Fruit fly (Drosophila melanogaster) whole organism, embryonic: ENCODE data around the gene Claspin.

Experiments
- Aef1 ChIP-seq: fragments of 200-800 bp; sonication (Bioruptor generic); IDR thresholded peaks from 3 replicates; pipeline ENCODE4 v1.3.6; 2022; ENCODE audit warnings: missing biosample characterization, missing genetic modification characterization
- CG10321 ChIP-seq: fragments of 200-800 bp; sonication (Bioruptor generic); IDR thresholded peaks from 2 replicates; pipeline ENCODE4 v1.3.6; 2022; ENCODE audit warnings: missing biosample characterization, missing genetic modification characterization
- CG10366 ChIP-seq: fragments of 200-800 bp; sonication (Bioruptor generic); IDR thresholded peaks from 2 replicates; pipeline ENCODE4 v1.3.6; 2022; ENCODE audit warnings: missing biosample characterization, missing genetic modification characterization
- CG10431 ChIP-seq: fragments of 200-800 bp; sonication (Bioruptor generic); optimal IDR thresholded peaks from 3 replicates; lab custom pipeline; 2018; ENCODE audit warnings: missing biosample characterization, mild to moderate bottlenecking, missing genetic modification characterization
- CG11696 ChIP-seq: fragments of 200-800 bp; sonication (Bioruptor generic); IDR thresholded peaks from 2 replicates; pipeline ENCODE4 v1.3.6; 2022; ENCODE audit warnings: missing biosample characterization, missing genetic modification characterization
- CG12155 ChIP-seq: fragments of 200-800 bp; sonication (Bioruptor generic); optimal IDR thresholded peaks from 3 replicates; lab custom pipeline; 2016; ENCODE audit warnings: missing biosample characterization, missing genetic modification characterization
- CG12391 ChIP-seq: fragments of 200-800 bp; sonication (Bioruptor generic); optimal IDR thresholded peaks from 3 replicates; lab custom pipeline; 2018; ENCODE audit warnings: missing biosample characterization, mild to moderate bottlenecking, missing genetic modification characterization, moderate library complexity
- CG14014 ChIP-seq: fragments of 200-800 bp; sonication (Bioruptor generic); IDR thresholded peaks from 2 replicates; pipeline ENCODE4 v1.3.6; 2022; ENCODE audit warnings: missing biosample characterization, missing genetic modification characterization
- CG15696 ChIP-seq: fragments of 200-800 bp; sonication (Bioruptor generic); optimal IDR thresholded peaks from 2 replicates; lab custom pipeline; 2019; ENCODE audit warnings: missing biosample characterization, mild to moderate bottlenecking, missing genetic modification characterization, moderate library complexity
- CG1647 ChIP-seq: fragments of 200-800 bp; sonication (Bioruptor generic); optimal IDR thresholded peaks from 3 replicates; lab custom pipeline; 2016; ENCODE audit warnings: missing biosample characterization, missing genetic modification characterization
- CG2129 ChIP-seq: fragments of 200-800 bp; sonication (Bioruptor generic); IDR thresholded peaks from 2 replicates; pipeline ENCODE4 v1.3.6; 2022; ENCODE audit warnings: missing biosample characterization, missing genetic modification characterization; ENCODE audit not compliant: partially characterized antibody
- CG2678 ChIP-seq: fragments of 200-800 bp; sonication (Bioruptor generic); optimal IDR thresholded peaks from 3 replicates; lab custom pipeline; 2019; ENCODE audit warnings: missing biosample characterization, mild to moderate bottlenecking, missing genetic modification characterization, moderate library complexity
- CG30020 ChIP-seq: fragments of 200-800 bp; optimal IDR thresholded peaks from 2 replicates; lab custom pipeline; 2019; ENCODE audit warnings: missing biosample characterization, mild to moderate bottlenecking, missing genetic modification characterization, moderate library complexity
- CG31441 ChIP-seq: fragments of 200-800 bp; sonication (Bioruptor generic); IDR thresholded peaks from 2 replicates; pipeline ENCODE4 v1.3.6; 2022; ENCODE audit warnings: missing biosample characterization, missing genetic modification characterization
- CG32532 ChIP-seq: fragments of 200-800 bp; sonication (Bioruptor generic); IDR thresholded peaks from 2 replicates; pipeline ENCODE4 v1.3.6; 2022; ENCODE audit warnings: missing biosample characterization, missing genetic modification characterization
- CG32772 ChIP-seq: fragments of 200-800 bp; sonication (Bioruptor generic); IDR thresholded peaks from 2 replicates; pipeline ENCODE4 v1.3.6; 2022; ENCODE audit warnings: missing biosample characterization, missing genetic modification characterization
- CG33557 ChIP-seq: fragments of 200-800 bp; sonication (Bioruptor generic); optimal IDR thresholded peaks from 2 replicates; lab custom pipeline; 2019; ENCODE audit warnings: missing biosample characterization, mild to moderate bottlenecking, missing genetic modification characterization, moderate library complexity
- CG3407 ChIP-seq: fragments of 200-800 bp; sonication (Bioruptor generic); optimal IDR thresholded peaks from 2 replicates; lab custom pipeline; 2018; ENCODE audit warnings: missing biosample characterization, mild to moderate bottlenecking, missing genetic modification characterization
- CG34224 ChIP-seq: fragments of 200-800 bp; sonication (Bioruptor generic); IDR thresholded peaks from 3 replicates; pipeline ENCODE4 v1.3.6; 2022; ENCODE audit warnings: missing biosample characterization, missing genetic modification characterization; ENCODE audit not compliant: partially characterized antibody
- CG4328 ChIP-seq: fragments of 200-800 bp; sonication (Bioruptor generic); optimal IDR thresholded peaks from 3 replicates; lab custom pipeline; 2017; ENCODE audit warnings: missing biosample characterization, missing genetic modification reagents, missing genetic modification characterization
- CG4360 ChIP-seq: fragments of 200-800 bp; sonication (Bioruptor generic); IDR thresholded peaks from 2 replicates; pipeline ENCODE4 v1.3.6; 2022; ENCODE audit warnings: missing biosample characterization, missing genetic modification characterization
- CG4617 ChIP-seq: fragments of 200-800 bp; sonication (Bioruptor generic); optimal IDR thresholded peaks from 3 replicates; lab custom pipeline; 2016; ENCODE audit warnings: missing biosample characterization, missing genetic modification characterization, borderline replicate concordance
- CG7357 ChIP-seq: fragments of 200-800 bp; sonication (Bioruptor generic); IDR thresholded peaks from 3 replicates; pipeline ENCODE4 v1.3.6; 2022; ENCODE audit warnings: missing biosample characterization, missing genetic modification characterization
- CG7928 ChIP-seq: fragments of 200-800 bp; sonication (Bioruptor generic); optimal IDR thresholded peaks from 2 replicates; lab custom pipeline; 2017; ENCODE audit warnings: missing biosample characterization, mild to moderate bottlenecking, missing genetic modification characterization
- CG8765 ChIP-seq: fragments of 200-800 bp; sonication (Bioruptor generic); IDR thresholded peaks from 2 replicates; pipeline ENCODE4 v1.3.6; 2022; ENCODE audit warnings: missing biosample characterization, missing genetic modification characterization
- CG9797 ChIP-seq: fragments of 200-800 bp; sonication (Bioruptor generic); optimal IDR thresholded peaks from 3 replicates; lab custom pipeline; 2018; ENCODE audit warnings: missing biosample characterization, mild to moderate bottlenecking, missing genetic modification characterization
- CoRest ChIP-seq: fragments of 200-800 bp; sonication (Bioruptor generic); optimal IDR thresholded peaks from 3 replicates; lab custom pipeline; 2018; ENCODE audit warnings: missing biosample characterization, mild to moderate bottlenecking, missing genetic modification characterization, moderate library complexity
- Dll ChIP-seq: fragments of 200-800 bp; sonication (Bioruptor generic); IDR thresholded peaks from 4 replicates; pipeline ENCODE4 v1.3.6; 2022; ENCODE audit warnings: missing biosample characterization, missing genetic modification characterization; ENCODE audit not compliant: partially characterized antibody
- E2f1 ChIP-seq: fragments of 200-800 bp; sonication (Bioruptor generic); IDR thresholded peaks from 2 replicates; pipeline ENCODE4 v1.3.6; 2022; ENCODE audit warnings: missing biosample characterization, missing genetic modification characterization
- ERR ChIP-seq: fragments of 200-800 bp; sonication (Bioruptor generic); optimal IDR thresholded peaks from 2 replicates; lab custom pipeline; 2016; ENCODE audit warnings: missing biosample characterization, missing genetic modification characterization
- Eip74EF ChIP-seq, 2 experiments: fragments of 200-800 bp in 1 of 2; fragments of >200 bp in 1 of 2; sonication (Bioruptor generic) in 1 of 2; optimal IDR thresholded peaks; 2 replicates each; lab custom pipeline; 2017 to 2019; ENCODE audit warnings: missing biosample characterization in 2 of 2, missing genetic modification characterization in 2 of 2, mild to moderate bottlenecking in 1 of 2, moderate library complexity in 1 of 2
- Ets97D ChIP-seq: fragments of 200-800 bp; sonication (Bioruptor generic); optimal IDR thresholded peaks from 3 replicates; lab custom pipeline; 2016; ENCODE audit warnings: missing biosample characterization, missing genetic modification characterization
- Hand ChIP-seq: fragments of 200-800 bp; sonication (Bioruptor generic); optimal IDR thresholded peaks from 2 replicates; lab custom pipeline; 2017; ENCODE audit warnings: mild to moderate bottlenecking, missing biosample characterization, missing genetic modification reagents, missing genetic modification characterization
- HmgZ ChIP-seq: fragments of 200-800 bp; sonication (Bioruptor generic); optimal IDR thresholded peaks from 2 replicates; lab custom pipeline; 2018; ENCODE audit warnings: missing biosample characterization, mild to moderate bottlenecking, missing genetic modification characterization
- Hr3 ChIP-seq: fragments of 200-800 bp; sonication (Bioruptor generic); optimal IDR thresholded peaks from 3 replicates; lab custom pipeline; 2016; ENCODE audit warnings: missing biosample characterization, missing genetic modification characterization
- Med ChIP-seq: fragments of 200-800 bp; sonication (Bioruptor generic); peaks from one replicate; lab custom pipeline; 2016; ENCODE audit warnings: missing biosample characterization, missing genetic modification characterization, mild to moderate bottlenecking, inconsistent platforms, moderate library complexity
- Xbp1 ChIP-seq: fragments of 200-800 bp; sonication (Bioruptor generic); optimal IDR thresholded peaks from 3 replicates; lab custom pipeline; 2016; ENCODE audit warnings: missing biosample characterization, mild to moderate bottlenecking, missing genetic modification characterization
- bab2 ChIP-seq: fragments of 200-800 bp; sonication (Bioruptor generic); optimal IDR thresholded peaks from 2 replicates; lab custom pipeline; 2016; ENCODE audit warnings: missing biosample characterization, missing genetic modification characterization
- cad ChIP-seq: fragments of >200 bp; optimal IDR thresholded peaks from 2 replicates; lab custom pipeline; 2017; ENCODE audit warnings: missing biosample characterization, missing genetic modification characterization
- crc ChIP-seq: fragments of 200-800 bp; sonication (Bioruptor generic); optimal IDR thresholded peaks from 2 replicates; lab custom pipeline; 2016; ENCODE audit warnings: missing biosample characterization, missing genetic modification characterization
- dysf ChIP-seq: fragments of 200-800 bp; sonication (Bioruptor generic); IDR thresholded peaks from 3 replicates; pipeline ENCODE4 v1.3.6; 2022; ENCODE audit warnings: missing biosample characterization, missing genetic modification characterization
- grn ChIP-seq: fragments of 200-800 bp; sonication (Bioruptor generic); optimal IDR thresholded peaks from 3 replicates; lab custom pipeline; 2017; ENCODE audit warnings: missing biosample characterization, missing genetic modification characterization
- insv ChIP-seq, 2 experiments: fragments of 200-800 bp; sonication (Bioruptor generic); optimal IDR thresholded peaks; 3 replicates each; lab custom pipeline; 2016 to 2018; ENCODE audit warnings: missing biosample characterization in 2 of 2, missing genetic modification characterization in 2 of 2
- kni ChIP-seq: fragments of 200-800 bp; sonication (Bioruptor generic); optimal IDR thresholded peaks from 3 replicates; lab custom pipeline; 2017; ENCODE audit warnings: mild to moderate bottlenecking, missing biosample characterization, missing genetic modification reagents, missing genetic modification characterization
- lilli ChIP-seq: fragments of 200-800 bp; sonication (Bioruptor generic); optimal IDR thresholded peaks from 3 replicates; lab custom pipeline; 2016; ENCODE audit warnings: missing biosample characterization, missing genetic modification characterization
- phol ChIP-seq: fragments of 200-800 bp; sonication (Bioruptor generic); optimal IDR thresholded peaks from 3 replicates; lab custom pipeline; 2018; ENCODE audit warnings: missing biosample characterization, mild to moderate bottlenecking, missing genetic modification characterization, moderate library complexity
- pum ChIP-seq: fragments of 200-800 bp; sonication (Bioruptor generic); optimal IDR thresholded peaks from 2 replicates; lab custom pipeline; 2016; ENCODE audit warnings: missing biosample characterization, missing genetic modification characterization
- shn ChIP-seq: fragments of 200-800 bp; sonication (Bioruptor generic); optimal IDR thresholded peaks from 3 replicates; lab custom pipeline; 2016; ENCODE audit warnings: missing biosample characterization, missing genetic modification characterization
- sima ChIP-seq: fragments of 200-800 bp; sonication (Bioruptor generic); optimal IDR thresholded peaks from 2 replicates; lab custom pipeline; 2016; ENCODE audit warnings: missing biosample characterization, missing genetic modification characterization
- vvl ChIP-seq: fragments of 200-800 bp; sonication (Bioruptor generic); IDR thresholded peaks from 2 replicates; pipeline ENCODE4 v1.3.6; 2022; ENCODE audit warnings: missing biosample characterization, missing genetic modification characterization

Claspin gene

dm6 chr3L:4292120-4292697, 21.1 kb upstream of the Claspin start, which contains the start of the genes CG15012 and Fdx2 (continued):
- no peak for TF ChIP-seq sima (GFP tag; lab: Kevin White, UChicago)
- TF ChIP-seq insv (GFP tag; optimal IDR thresholded peaks at IDR 0.05; lab: Kevin White, UChicago), result no peak
- peak in 1 of 2 experiments; percentile 3 for TF ChIP-seq Eip74EF (GFP tag; optimal IDR thresholded peaks at IDR 0.05; lab: Kevin White, UChicago)
- TF ChIP-seq CG12155 (GFP tag; lab: Kevin White, UChicago), result peak; percentile 12
- no peak for TF ChIP-seq cad
- TF ChIP-seq CG2678 (tag; lab: Kevin White, UChicago), result peak; percentile 21
- TF ChIP-seq Dll (GFP tag; lab: Robert Waterston, UW), result peak; percentile 53; the same call in 3 of the 4 replicates
- no peak for TF ChIP-seq CG2129 (GFP tag; lab: Robert Waterston, UW)
- peak; percentile 42 for TF ChIP-seq Xbp1 (GFP tag; lab: Kevin White, UChicago)
- no peak; the same call in 2 of the 3 replicates for TF ChIP-seq Aef1
- TF ChIP-seq CG32532 (GFP tag; lab: Robert Waterston, UW), result no peak; the same call in 1 of the 2 replicates
- peak; percentile 59 for TF ChIP-seq vvl
- TF ChIP-seq CG30020 (tag; lab: Kevin White, UChicago), result peak; percentile 84
- TF ChIP-seq grn, result no peak
- peak; percentile 76 for TF ChIP-seq CG7928 (GFP tag; lab: Kevin White, UChicago)
- no peak for TF ChIP-seq CG10431 (GFP tag; lab: Kevin White, UChicago)
- peak; percentile 96 for TF ChIP-seq CG4617 (GFP tag; lab: Kevin White, UChicago)
- TF ChIP-seq CG7357, result peak; percentile 98
- no peak for TF ChIP-seq Hr3
- TF ChIP-seq ERR (GFP tag; lab: Kevin White, UChicago), result no peak
- no peak for TF ChIP-seq Hand
- peak; percentile 71 for TF ChIP-seq Ets97D (GFP tag; lab: Kevin White, UChicago)
- peak; percentile 32; the same call in 1 of the 2 replicates for TF ChIP-seq CG4360
- peak; percentile 44 for TF ChIP-seq CG10366 (GFP tag; lab: Robert Waterston, UW)
- TF ChIP-seq pum, result peak; percentile 11
- no peak for TF ChIP-seq CG11696 (GFP tag; lab: Robert Waterston, UW)
- no peak for TF ChIP-seq CG8765
- TF ChIP-seq CG9797 (GFP tag; lab: Kevin White, UChicago), result peak; percentile 87
- TF ChIP-seq CoRest (tag; lab: Kevin White, UChicago), result peak; percentile 54
- TF ChIP-seq CG31441 (GFP tag; lab: Robert Waterston, UW), result 0 out of 2 replicates have a peak, but pooled peaks have one; percentile 24
- peak; percentile 68 for TF ChIP-seq phol
- no peak for TF ChIP-seq CG10321 (GFP tag; lab: Robert Waterston, UW)
- no peak for TF ChIP-seq CG4328
- TF ChIP-seq CG14014 (GFP tag; lab: Robert Waterston, UW), result no peak
- TF ChIP-seq shn (GFP tag; lab: Kevin White, UChicago), result no peak
- no peak for TF ChIP-seq CG3407
- TF ChIP-seq CG12391 (tag; lab: Kevin White, UChicago), result peak; percentile 57
- no peak for TF ChIP-seq crc
- peak; percentile 73 for TF ChIP-seq HmgZ (tag; lab: Kevin White, UChicago)
- TF ChIP-seq lilli (GFP tag; lab: Kevin White, UChicago), result peak; percentile 31
- TF ChIP-seq CG34224 (GFP tag; lab: Robert Waterston, UW), result peak; percentile 53; the same call in 1 of the 3 replicates
- TF ChIP-seq bab2 (GFP tag; lab: Kevin White, UChicago), result peak; percentile 53
- TF ChIP-seq CG15696 (tag; lab: Kevin White, UChicago), result peak; percentile 21
- peak; percentile 88 for TF ChIP-seq Med (GFP tag; lab: Kevin White, UChicago)
- no peak for TF ChIP-seq CG33557 (GFP tag; lab: Kevin White, UChicago)
- TF ChIP-seq dysf (GFP tag; lab: Robert Waterston, UW), result no peak
- no peak for TF ChIP-seq CG32772 (GFP tag; lab: Robert Waterston, UW)
- peak; percentile 37 for TF ChIP-seq CG1647 (GFP tag; lab: Kevin White, UChicago)
- no peak for TF ChIP-seq kni
- no peak for TF ChIP-seq E2f1
